Fruit fly (Drosophila melanogaster) whole organism, prepupa: ENCODE measurements around the gene CG34355.

Source experiments
- Blimp-1 ChIP-seq: fragments of 200-800 bp; sonication (Bioruptor generic); optimal IDR thresholded peaks from 3 replicates; lab custom pipeline; 2017; ENCODE audit warnings: missing biosample characterization, missing genetic modification characterization, mild to moderate bottlenecking, moderate library complexity, missing genetic modification reagents
- CG10631 ChIP-seq: fragments of 200-800 bp; sonication (Bioruptor generic); optimal IDR thresholded peaks from 2 replicates; lab custom pipeline; 2016; ENCODE audit warnings: missing biosample characterization, missing genetic modification characterization
- CG10669 ChIP-seq: fragments of 200-800 bp; sonication (Bioruptor generic); optimal IDR thresholded peaks from 3 replicates; lab custom pipeline; 2018; ENCODE audit warnings: missing biosample characterization, mild to moderate bottlenecking, missing genetic modification characterization, moderate library complexity
- CG11902 ChIP-seq: fragments of 200-800 bp; sonication (Bioruptor generic); optimal IDR thresholded peaks from 3 replicates; lab custom pipeline; 2016; ENCODE audit warnings: missing biosample characterization, missing genetic modification characterization
- CG1621 ChIP-seq: fragments of 200-800 bp; sonication (Bioruptor generic); optimal IDR thresholded peaks from 3 replicates; lab custom pipeline; 2018; ENCODE audit warnings: missing biosample characterization, mild to moderate bottlenecking, missing genetic modification characterization
- CG3032 ChIP-seq: fragments of 200-800 bp; optimal IDR thresholded peaks from 2 replicates; lab custom pipeline; 2019; ENCODE audit warnings: missing biosample characterization, mild to moderate bottlenecking, missing genetic modification characterization, moderate library complexity
- CG3919 ChIP-seq: fragments of 200-800 bp; sonication (Bioruptor generic); optimal IDR thresholded peaks from 3 replicates; lab custom pipeline; 2016; ENCODE audit warnings: missing biosample characterization, missing genetic modification characterization
- CG4318 ChIP-seq: fragments of 200-800 bp; sonication (Bioruptor generic); optimal IDR thresholded peaks from 3 replicates; lab custom pipeline; 2017; ENCODE audit warnings: missing biosample characterization, mild to moderate bottlenecking, missing genetic modification characterization
- CG6808 ChIP-seq: fragments of 200-800 bp; sonication (Bioruptor generic); optimal IDR thresholded peaks from 3 replicates; lab custom pipeline; 2017; ENCODE audit warnings: missing biosample characterization, missing genetic modification characterization, mild to moderate bottlenecking, moderate library complexity, missing genetic modification reagents
- CG6854 ChIP-seq: fragments of 200-800 bp; sonication (Bioruptor generic); optimal IDR thresholded peaks from 2 replicates; lab custom pipeline; 2017; ENCODE audit warnings: missing biosample characterization, mild to moderate bottlenecking, missing genetic modification characterization
- CG8319 ChIP-seq: fragments of 200-800 bp; sonication (Bioruptor generic); optimal IDR thresholded peaks from 3 replicates; lab custom pipeline; 2016; ENCODE audit warnings: missing biosample characterization, missing genetic modification characterization
- CG9139 ChIP-seq: fragments of 200-800 bp; sonication (Bioruptor generic); optimal IDR thresholded peaks from 3 replicates; lab custom pipeline; 2017; ENCODE audit warnings: missing biosample characterization, mild to moderate bottlenecking, missing genetic modification characterization
- Eip75B ChIP-seq: fragments of 200-800 bp; sonication (Bioruptor generic); optimal IDR thresholded peaks from 3 replicates; lab custom pipeline; 2016; ENCODE audit warnings: missing biosample characterization, missing genetic modification characterization
- Eip78C ChIP-seq: fragments of 200-800 bp; sonication (Bioruptor generic); peaks from one replicate; lab custom pipeline; 2016; ENCODE audit warnings: missing biosample characterization, missing genetic modification characterization
- Eip93F ChIP-seq: fragments of 200-800 bp; sonication (Bioruptor generic); optimal IDR thresholded peaks from 2 replicates; lab custom pipeline; 2016; ENCODE audit warnings: missing biosample characterization, mild to moderate bottlenecking, missing genetic modification characterization
- Gug ChIP-seq: fragments of 200-800 bp; sonication (Bioruptor generic); IDR thresholded peaks from 2 replicates; pipeline ENCODE4 v1.3.6; 2022; ENCODE audit warnings: missing biosample characterization, missing genetic modification characterization
- Hr4 ChIP-seq: fragments of 200-800 bp; sonication (Bioruptor generic); optimal IDR thresholded peaks from 3 replicates; lab custom pipeline; 2016; ENCODE audit warnings: missing biosample characterization, missing genetic modification characterization
- Lpt ChIP-seq: fragments of 200-800 bp; sonication (Bioruptor generic); optimal IDR thresholded peaks from 3 replicates; lab custom pipeline; 2016; ENCODE audit warnings: missing biosample characterization, missing genetic modification characterization
- OdsH ChIP-seq: fragments of 200-800 bp; sonication (Bioruptor generic); optimal IDR thresholded peaks from 3 replicates; lab custom pipeline; 2016; ENCODE audit warnings: missing biosample characterization, missing genetic modification characterization
- Sox102F ChIP-seq: fragments of 200-800 bp; sonication (Bioruptor generic); optimal IDR thresholded peaks from 2 replicates; lab custom pipeline; 2016; ENCODE audit warnings: missing biosample characterization, mild to moderate bottlenecking, missing genetic modification characterization
- Sox14 ChIP-seq: fragments of 200-800 bp; sonication (Bioruptor generic); optimal IDR thresholded peaks from 3 replicates; lab custom pipeline; 2016; ENCODE audit warnings: missing biosample characterization, missing genetic modification characterization
- Sox15 ChIP-seq: fragments of 200-800 bp; sonication (Bioruptor generic); optimal IDR thresholded peaks from 3 replicates; lab custom pipeline; 2016; ENCODE audit warnings: missing biosample characterization, missing genetic modification characterization
- achi ChIP-seq: fragments of 200-800 bp; sonication (Bioruptor generic); optimal IDR thresholded peaks from 3 replicates; lab custom pipeline; 2016; ENCODE audit warnings: missing biosample characterization, missing genetic modification characterization
- acj6 ChIP-seq: fragments of 200-800 bp; sonication (Bioruptor generic); optimal IDR thresholded peaks from 3 replicates; lab custom pipeline; 2016; ENCODE audit warnings: missing biosample characterization, missing genetic modification characterization
- dac ChIP-seq: fragments of 200-800 bp; sonication (Bioruptor generic); optimal IDR thresholded peaks from 2 replicates; lab custom pipeline; 2017; ENCODE audit warnings: missing biosample characterization, mild to moderate bottlenecking, missing genetic modification characterization
- dsx ChIP-seq: fragments of 200-800 bp; optimal IDR thresholded peaks from 3 replicates; lab custom pipeline; 2019; ENCODE audit warnings: missing biosample characterization, mild to moderate bottlenecking, missing genetic modification characterization, moderate library complexity; ENCODE audit not compliant: poor library complexity, severe bottlenecking
- eg ChIP-seq: fragments of 200-800 bp; sonication (Bioruptor generic); IDR thresholded peaks from 3 replicates; pipeline ENCODE4 v1.3.6; 2022; ENCODE audit warnings: missing biosample characterization, missing genetic modification characterization
- esn ChIP-seq: fragments of 200-800 bp; sonication (Bioruptor generic); optimal IDR thresholded peaks from 2 replicates; lab custom pipeline; 2016; ENCODE audit warnings: missing biosample characterization, mild to moderate bottlenecking, missing genetic modification characterization, moderate library complexity
- fd85E ChIP-seq: fragments of 200-800 bp; sonication (Bioruptor generic); optimal IDR thresholded peaks from 3 replicates; lab custom pipeline; 2016; ENCODE audit warnings: missing biosample characterization, missing genetic modification characterization
- fkh ChIP-seq: fragments of 200-800 bp; sonication (Bioruptor generic); optimal IDR thresholded peaks from 3 replicates; lab custom pipeline; 2017; ENCODE audit warnings: missing biosample characterization, mild to moderate bottlenecking, missing genetic modification characterization, moderate library complexity
- lz ChIP-seq: fragments of 200-800 bp; sonication (Bioruptor generic); optimal IDR thresholded peaks from 3 replicates; lab custom pipeline; 2016; ENCODE audit warnings: missing biosample characterization, missing genetic modification characterization
- pdm3 ChIP-seq: fragments of 200-800 bp; sonication (Bioruptor generic); optimal IDR thresholded peaks from 3 replicates; lab custom pipeline; 2016; ENCODE audit warnings: missing biosample characterization, missing genetic modification characterization
- salr ChIP-seq, 2 experiments: fragments of 200-800 bp; sonication (Bioruptor generic); optimal IDR thresholded peaks; 3 replicates each; lab custom pipeline; 2016 to 2018; ENCODE audit warnings: missing biosample characterization in 2 of 2, missing genetic modification characterization in 2 of 2, mild to moderate bottlenecking in 1 of 2
- spab ChIP-seq: fragments of 200-800 bp; sonication (Bioruptor generic); optimal IDR thresholded peaks from 2 replicates; lab custom pipeline; 2017; ENCODE audit warnings: missing biosample characterization, mild to moderate bottlenecking, missing genetic modification characterization, missing genetic modification reagents
- ss ChIP-seq, 2 experiments: fragments of 200-800 bp; sonication (Bioruptor generic); optimal IDR thresholded peaks; 2 replicates in 1 of 2; 3 replicates in 1 of 2; lab custom pipeline; 2017 to 2018; ENCODE audit warnings: mild to moderate bottlenecking in 2 of 2, missing biosample characterization in 2 of 2, missing genetic modification characterization in 2 of 2, moderate library complexity in 1 of 2
- svp ChIP-seq: fragments of 200-800 bp; sonication (Bioruptor generic); peaks from one replicate; lab custom pipeline; 2016; ENCODE audit warnings: missing biosample characterization, missing genetic modification characterization
- vri ChIP-seq: fragments of 200-800 bp; sonication (Bioruptor generic); optimal IDR thresholded peaks from 3 replicates; lab custom pipeline; 2016; ENCODE audit warnings: missing biosample characterization, mild to moderate bottlenecking, missing genetic modification characterization

Gene CG34355

DNA sequence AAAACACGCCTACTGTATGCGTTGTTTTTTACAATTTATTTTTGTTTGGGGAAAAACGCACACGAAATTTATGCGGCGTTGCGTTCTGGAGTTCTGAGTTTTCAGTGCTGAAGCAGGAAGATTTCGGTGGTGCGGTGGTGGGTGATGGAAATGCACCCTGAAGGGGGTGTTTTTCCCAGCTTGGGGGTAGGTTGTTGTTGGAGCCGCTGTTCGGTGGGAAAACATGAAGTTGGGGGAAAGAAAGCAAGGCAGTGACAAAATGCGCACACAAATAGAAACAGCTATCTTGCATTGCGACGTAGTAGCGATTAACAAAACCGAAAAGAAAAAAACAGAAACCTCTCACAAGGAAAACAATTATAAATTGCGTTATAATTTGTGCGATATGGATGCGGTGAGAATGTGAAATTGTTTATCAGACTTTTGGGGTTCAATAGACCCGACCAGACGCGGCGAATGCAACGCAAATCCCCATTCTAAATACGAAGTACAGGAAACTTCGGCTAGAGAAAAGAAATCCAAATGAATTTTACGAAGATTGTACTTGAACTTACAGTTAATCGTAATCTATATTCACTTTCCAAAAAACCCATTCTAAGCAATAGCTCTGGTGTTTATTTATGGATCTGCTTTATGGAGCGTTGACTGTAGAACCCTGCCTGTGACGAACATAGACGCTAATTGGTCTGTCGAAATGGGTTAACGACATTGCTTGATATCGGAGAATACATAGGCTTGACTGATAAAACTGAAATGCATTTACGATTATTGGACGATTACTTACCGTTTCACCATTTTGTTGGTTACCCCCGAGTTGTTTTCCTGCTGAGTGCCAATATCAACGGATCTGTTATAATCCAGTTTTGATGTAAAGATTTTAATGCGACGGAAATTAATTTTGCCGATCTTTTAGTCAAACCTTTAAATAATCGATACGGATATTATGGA, 84.9 kb downstream of the CG34355 start (continued):
- TF ChIP-seq dac (GFP tag; lab: Kevin White, UChicago) = no peak
- TF ChIP-seq fkh (GFP tag; lab: Kevin White, UChicago) = no peak
- no peak for TF ChIP-seq spab (GFP tag; lab: Kevin White, UChicago)
- peak; percentile 25 for TF ChIP-seq Sox15
- TF ChIP-seq Lpt (GFP tag; lab: Kevin White, UChicago) = no peak
- peak; percentile 73 for TF ChIP-seq Sox102F (GFP tag; lab: Kevin White, UChicago)
- TF ChIP-seq acj6 = peak; percentile 17
- TF ChIP-seq Hr4 = peak; percentile 52
- TF ChIP-seq Gug (GFP tag; lab: Robert Waterston, UW) = no peak
- no peak for TF ChIP-seq CG4318
- TF ChIP-seq Blimp-1 (GFP tag; lab: Kevin White, UChicago) = peak; percentile 30
- TF ChIP-seq CG8319 (GFP tag; lab: Kevin White, UChicago) = no peak
- TF ChIP-seq lz (GFP tag; lab: Kevin White, UChicago) = peak; percentile 65
- TF ChIP-seq salr (GFP tag; optimal IDR thresholded peaks at IDR 0.05; lab: Kevin White, UChicago) = no peak
- peak; percentile 78 for TF ChIP-seq svp
- TF ChIP-seq CG9139 (GFP tag; lab: Kevin White, UChicago) = no peak
- TF ChIP-seq pdm3 (GFP tag; lab: Kevin White, UChicago) = peak; percentile 34
- no peak for TF ChIP-seq CG6808
- TF ChIP-seq CG11902 = no peak
- TF ChIP-seq Eip93F (GFP tag; lab: Kevin White, UChicago) = peak; percentile 83
- TF ChIP-seq CG1621 (tag; lab: Kevin White, UChicago) = no peak
- peak; percentile 14 for TF ChIP-seq CG10631
- TF ChIP-seq OdsH (GFP tag; lab: Kevin White, UChicago) = peak; percentile 53

- TF ChIP-seq CG11902 = no peak
- TF ChIP-seq Sox14 (GFP tag; lab: Kevin White, UChicago) = peak; percentile 68
- peak; percentile 76 for TF ChIP-seq svp
- TF ChIP-seq Eip75B = peak; percentile 1
- TF ChIP-seq fkh (GFP tag; lab: Kevin White, UChicago) = peak; percentile 78
- TF ChIP-seq CG3919 (GFP tag; lab: Kevin White, UChicago) = peak; percentile 17
- no peak for TF ChIP-seq CG10669 (GFP tag; lab: Kevin White, UChicago)
- peak; percentile 4 for TF ChIP-seq CG6808
- peak; percentile 15 for TF ChIP-seq esn
- peak; percentile 41 for TF ChIP-seq fd85E (GFP tag; lab: Kevin White, UChicago)
- peak; percentile 54 for TF ChIP-seq Eip78C (GFP tag; lab: Kevin White, UChicago)
- TF ChIP-seq OdsH (GFP tag; lab: Kevin White, UChicago) = no peak
- TF ChIP-seq vri (GFP tag; lab: Kevin White, UChicago) = peak; percentile 8
- peak; percentile 37 for TF ChIP-seq CG9139 (GFP tag; lab: Kevin White, UChicago)
- peak; percentile 13 for TF ChIP-seq CG3032 (tag; lab: Kevin White, UChicago)
- peak; percentile 56 for TF ChIP-seq dsx (GFP tag; lab: Kevin White, UChicago)
- no peak for TF ChIP-seq Hr4
- TF ChIP-seq ss (GFP tag; optimal IDR thresholded peaks at IDR 0.05; lab: Kevin White, UChicago) = peak in 1 of 2 experiments; percentile 1
- TF ChIP-seq achi = no peak
- TF ChIP-seq eg = no peak
- no peak for TF ChIP-seq pdm3 (GFP tag; lab: Kevin White, UChicago)
- TF ChIP-seq CG6854 (GFP tag; lab: Kevin White, UChicago) = peak; percentile 57
- TF ChIP-seq CG4318 = no peak
Measured at dm6 chr3R:23889922-23890321, 86.3 kb downstream of the CG34355 start, which contains the start of gene Pli. Gene Pli (minus strand): TSS chr3R:23890052.
